Fruit fly (Drosophila melanogaster) Kc167 (cell line): ENCODE results near the gene CG42841.

Experiments used
- Myc ChIP-seq: fragments of >200 bp; optimal IDR thresholded peaks from 2 replicates; lab custom pipeline; 2017; ENCODE audit warnings: missing external identifiers
- Sin3A ChIP-seq: fragments of >200 bp; optimal IDR thresholded peaks from 2 replicates; lab custom pipeline; 2018; ENCODE audit warnings: missing external identifiers
- h ChIP-seq: fragments of >200 bp; optimal IDR thresholded peaks from 3 replicates; lab custom pipeline; 2018; ENCODE audit warnings: missing external identifiers
- insv ChIP-seq: fragments of >200 bp; optimal IDR thresholded peaks from 3 replicates; lab custom pipeline; 2018; ENCODE audit warnings: missing external identifiers
- psq ChIP-seq: fragments of >200 bp; optimal IDR thresholded peaks from 2 replicates; lab custom pipeline; 2017; ENCODE audit warnings: missing external identifiers
- ttk ChIP-seq: sonication (Bioruptor generic); optimal IDR thresholded peaks from 2 replicates; lab custom pipeline; 2017; ENCODE audit warnings: missing external identifiers

Gene CG42841

DNA sequence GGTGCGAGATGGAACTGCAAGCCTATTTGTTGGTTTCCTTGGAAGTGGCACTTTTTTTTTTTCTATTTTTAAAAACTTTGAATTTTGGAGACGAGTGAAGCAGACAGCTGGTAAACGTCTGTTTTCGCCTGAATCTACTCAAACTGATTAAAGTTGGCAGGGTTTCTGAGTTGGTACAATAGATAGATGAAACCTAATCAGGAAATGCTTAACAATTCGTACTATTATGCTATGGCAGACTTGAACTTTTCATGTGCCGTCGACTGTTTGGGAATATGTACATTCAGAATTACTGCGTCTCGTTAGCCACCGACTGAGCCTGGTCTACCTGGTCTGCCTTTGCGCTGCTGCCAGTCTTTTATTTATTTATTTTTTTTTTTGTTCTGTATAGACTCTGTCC lies at the start of gene CG42841:
Gene CG42841, minus strand, starts transcription at position 101 of the 400 bp plus-strand sequence.
- TF ChIP-seq h (lab: Kevin White, UChicago) (no peak), Sin3A (no peak), insv (lab: Kevin White, UChicago) (no peak), psq (no peak), Myc (lab: Kevin White, UChicago) (no peak), ttk (no peak)

DNA sequence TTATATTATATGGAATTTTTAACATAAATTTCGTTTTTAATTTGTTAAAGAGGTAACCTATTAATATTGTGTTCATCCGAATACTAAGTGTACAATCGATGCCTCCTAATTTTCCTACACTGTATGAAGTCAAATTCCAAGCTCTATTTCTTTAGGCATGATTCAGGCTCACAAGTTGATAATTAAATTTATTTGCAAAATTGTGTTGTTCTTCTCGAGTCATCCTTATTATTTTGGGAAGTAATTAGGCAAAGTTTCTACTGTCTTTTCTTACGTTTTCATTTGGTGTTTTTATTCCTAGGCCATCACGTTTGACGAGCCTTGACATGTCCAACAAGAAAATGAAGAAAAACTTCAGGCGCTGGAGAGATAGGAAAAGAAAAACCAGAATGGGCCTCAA lies 32.7 kb upstream of the CG42841 start, which contains the start of gene CG42355:
Gene CG42355, minus strand, starts transcription at position 101 of the 400 bp plus-strand sequence.
- no peak for TF ChIP-seq Myc (lab: Kevin White, UChicago)
- no peak for TF ChIP-seq h (lab: Kevin White, UChicago)
- TF ChIP-seq insv (lab: Kevin White, UChicago): no peak
- TF ChIP-seq Sin3A: no peak
- TF ChIP-seq psq: no peak

DNA sequence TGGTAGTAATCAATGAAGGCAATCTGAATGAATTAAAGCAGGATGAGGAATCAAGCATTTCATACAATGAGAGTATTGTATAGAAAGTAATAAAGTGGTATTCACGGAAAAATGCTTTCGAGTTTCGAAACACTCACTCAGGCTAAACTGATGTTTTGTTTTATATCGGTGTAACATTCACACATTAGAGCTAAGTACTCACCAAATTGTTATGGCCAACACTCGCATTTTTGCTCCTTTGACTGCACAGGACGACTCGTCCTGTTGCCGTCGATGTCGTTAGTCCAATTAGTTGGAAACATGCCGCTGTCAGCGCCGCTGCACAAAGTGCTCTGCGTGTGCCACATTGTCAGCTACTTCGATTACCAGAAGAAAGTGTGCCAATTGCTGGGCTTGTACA lies 21.2 kb upstream of the CG42841 start, which contains the start of gene Grl62c:
Gene Grl62c, plus strand, starts transcription at position 301 of the 400 bp plus-strand sequence.
- TF ChIP-seq h (lab: Kevin White, UChicago) (no peak), insv (lab: Kevin White, UChicago) (no peak), Sin3A (no peak), Myc (lab: Kevin White, UChicago) (no peak), ttk (no peak), psq (no peak)

DNA sequence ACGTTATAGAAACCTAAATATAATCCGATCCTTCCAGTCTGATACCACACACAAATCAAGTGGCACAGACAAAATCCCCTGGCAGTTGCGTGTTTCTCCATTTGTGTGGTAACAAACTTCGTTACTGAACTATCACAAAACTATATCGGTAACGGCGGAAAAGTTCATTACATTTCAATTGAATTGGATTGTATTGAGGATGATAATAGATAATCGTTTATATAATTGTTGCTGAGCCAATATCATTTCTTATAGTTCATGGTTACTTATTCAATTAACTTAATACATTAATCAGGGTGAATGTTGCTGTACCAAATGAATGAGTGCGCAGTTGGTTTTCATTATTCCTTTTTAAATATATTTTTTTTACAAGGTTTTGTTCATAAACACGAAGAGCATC lies 17.8 kb upstream of the CG42841 start, which contains the start of gene Grl62b:
Gene Grl62b, minus strand, starts transcription at position 101 of the 400 bp plus-strand sequence.
- no peak for TF ChIP-seq Sin3A
- no peak for TF ChIP-seq psq
- no peak for TF ChIP-seq h (lab: Kevin White, UChicago)
- no peak for TF ChIP-seq insv (lab: Kevin White, UChicago)
- no peak for TF ChIP-seq Myc (lab: Kevin White, UChicago)
- TF ChIP-seq ttk: no peak

DNA sequence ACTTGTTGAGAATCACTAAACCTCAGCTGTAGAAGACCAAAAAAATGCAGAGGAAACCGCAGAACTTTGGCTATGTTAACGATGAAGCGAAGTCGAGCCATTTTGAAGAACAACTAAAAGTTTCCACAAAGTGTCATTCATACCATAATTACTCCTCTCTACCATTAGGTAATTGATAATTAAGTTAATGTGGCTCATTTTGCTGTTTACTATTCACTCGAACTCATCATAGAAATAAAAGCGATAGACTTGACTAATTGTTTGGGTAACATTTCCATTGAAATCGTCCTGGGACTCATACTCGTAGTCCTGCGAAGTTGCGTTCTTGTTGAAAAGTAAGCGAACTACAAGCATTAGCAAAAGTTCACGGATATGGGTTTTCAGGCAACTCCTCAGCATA lies 16.4 kb upstream of the CG42841 start, which contains the start of gene Grl62a:
Gene Grl62a, minus strand, starts transcription at position 101 of the 400 bp plus-strand sequence.
- TF ChIP-seq h (lab: Kevin White, UChicago) (no peak), Myc (lab: Kevin White, UChicago) (no peak), psq (no peak), insv (lab: Kevin White, UChicago) (no peak), ttk (no peak), Sin3A (no peak)

DNA sequence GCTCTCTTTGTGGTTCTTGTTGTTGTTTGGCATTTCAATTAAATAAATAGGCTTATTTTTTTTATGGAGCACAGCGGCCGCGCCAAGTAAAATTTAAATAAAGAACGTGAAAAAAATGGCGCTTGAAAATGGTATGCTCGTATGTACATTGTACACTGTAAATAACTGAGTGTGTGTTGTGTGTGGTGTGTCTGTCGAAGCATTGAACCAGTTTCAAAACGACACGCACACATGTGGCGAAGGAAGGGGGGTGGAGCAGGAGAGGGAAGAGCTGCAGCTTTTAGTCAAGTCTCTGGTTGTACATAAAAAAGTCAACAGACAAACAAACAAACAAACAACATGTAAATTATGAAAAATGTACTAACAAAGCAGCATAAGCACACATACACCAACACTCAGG lies 719 bp downstream of the CG42841 start:
- no peak for TF ChIP-seq h (lab: Kevin White, UChicago)
- TF ChIP-seq Myc (lab: Kevin White, UChicago): no peak
- no peak for TF ChIP-seq ttk

DNA sequence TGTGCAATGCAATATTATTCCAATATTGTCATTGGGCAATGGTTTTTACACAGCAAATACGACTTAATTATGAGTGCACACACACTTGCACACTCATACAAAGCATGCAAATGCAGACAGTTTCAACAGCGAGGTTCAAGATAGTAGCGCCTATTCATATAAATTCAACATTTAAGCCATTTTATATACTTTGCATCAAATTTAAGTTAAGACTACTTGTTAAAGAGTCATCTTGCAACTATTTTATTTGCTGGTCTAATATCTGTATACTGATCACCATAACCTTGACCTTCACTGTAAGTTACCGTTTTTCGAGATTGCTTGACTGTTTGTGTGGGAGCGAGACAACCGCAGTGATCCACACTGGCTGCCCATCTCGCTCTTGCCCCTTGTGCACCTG lies 20.0 kb downstream of the CG42841 start:
- no peak for TF ChIP-seq insv (lab: Kevin White, UChicago)
- no peak for TF ChIP-seq psq
- TF ChIP-seq ttk: no peak
- no peak for TF ChIP-seq Sin3A
- no peak for TF ChIP-seq Myc (lab: Kevin White, UChicago)
- no peak for TF ChIP-seq h (lab: Kevin White, UChicago)

DNA sequence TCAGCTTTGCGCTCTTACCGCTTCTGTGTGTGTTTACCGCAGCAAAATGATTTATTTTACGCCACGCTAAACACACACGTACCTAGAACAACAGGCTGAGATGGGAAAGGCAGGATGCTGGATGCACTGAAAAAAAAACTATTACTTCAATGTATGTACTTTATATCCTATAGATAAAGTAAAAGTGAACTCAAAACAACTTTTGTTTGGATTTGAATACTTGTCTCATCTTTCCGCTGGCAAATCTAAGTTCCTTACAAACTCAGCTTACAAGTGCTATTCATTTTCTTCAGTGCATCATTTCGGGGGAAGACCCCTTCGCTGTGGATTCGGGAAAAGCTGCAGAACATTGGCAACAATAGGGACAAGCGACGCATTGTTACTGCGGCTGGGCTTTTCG lies 28.7 kb downstream of the CG42841 start:
- TF ChIP-seq Sin3A (no peak), insv (lab: Kevin White, UChicago) (no peak), Myc (lab: Kevin White, UChicago) (no peak), ttk (no peak), h (lab: Kevin White, UChicago) (no peak), psq (no peak)

DNA sequence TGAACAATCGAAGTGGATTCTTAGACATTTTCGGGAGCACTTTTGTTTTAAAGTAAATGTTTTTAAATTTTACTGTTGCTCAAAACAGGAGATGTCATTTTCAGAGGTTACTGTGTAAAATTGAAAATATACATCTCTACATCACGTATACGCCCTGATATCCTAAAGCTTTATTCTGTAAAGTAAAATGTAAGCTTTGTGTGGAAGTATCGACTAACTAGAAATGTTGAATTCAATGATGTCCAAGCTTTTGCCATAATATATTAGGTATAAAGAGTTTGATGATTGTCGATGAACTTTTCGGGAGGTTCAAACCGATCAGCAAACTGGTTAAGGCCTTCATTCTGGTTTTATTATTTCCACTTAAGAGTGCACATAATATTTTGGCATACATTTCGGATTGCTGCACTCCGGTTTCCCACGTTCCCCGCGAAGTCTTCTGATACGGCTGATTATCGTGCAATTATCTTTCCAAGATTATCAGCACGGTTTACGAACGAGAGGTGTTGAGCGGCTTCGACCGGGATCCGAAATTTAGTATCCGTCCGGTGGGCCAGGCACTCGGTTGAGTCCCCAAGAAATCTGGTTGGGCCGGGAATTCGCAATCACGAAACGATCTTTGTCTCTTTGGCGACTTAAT lies 34.2 kb downstream of the CG42841 start, which contains the start of the genes CG11815 and acs:
Gene CG11815, minus strand, starts transcription at position 98 of the 640 bp plus-strand sequence.
Gene acs, plus strand, starts transcription at position 536 of the 640 bp plus-strand sequence.
- TF ChIP-seq insv (lab: Kevin White, UChicago) (no peak), Myc (lab: Kevin White, UChicago) (no peak), psq (no peak), Sin3A (no peak), ttk (no peak), h (lab: Kevin White, UChicago) (no peak)

DNA sequence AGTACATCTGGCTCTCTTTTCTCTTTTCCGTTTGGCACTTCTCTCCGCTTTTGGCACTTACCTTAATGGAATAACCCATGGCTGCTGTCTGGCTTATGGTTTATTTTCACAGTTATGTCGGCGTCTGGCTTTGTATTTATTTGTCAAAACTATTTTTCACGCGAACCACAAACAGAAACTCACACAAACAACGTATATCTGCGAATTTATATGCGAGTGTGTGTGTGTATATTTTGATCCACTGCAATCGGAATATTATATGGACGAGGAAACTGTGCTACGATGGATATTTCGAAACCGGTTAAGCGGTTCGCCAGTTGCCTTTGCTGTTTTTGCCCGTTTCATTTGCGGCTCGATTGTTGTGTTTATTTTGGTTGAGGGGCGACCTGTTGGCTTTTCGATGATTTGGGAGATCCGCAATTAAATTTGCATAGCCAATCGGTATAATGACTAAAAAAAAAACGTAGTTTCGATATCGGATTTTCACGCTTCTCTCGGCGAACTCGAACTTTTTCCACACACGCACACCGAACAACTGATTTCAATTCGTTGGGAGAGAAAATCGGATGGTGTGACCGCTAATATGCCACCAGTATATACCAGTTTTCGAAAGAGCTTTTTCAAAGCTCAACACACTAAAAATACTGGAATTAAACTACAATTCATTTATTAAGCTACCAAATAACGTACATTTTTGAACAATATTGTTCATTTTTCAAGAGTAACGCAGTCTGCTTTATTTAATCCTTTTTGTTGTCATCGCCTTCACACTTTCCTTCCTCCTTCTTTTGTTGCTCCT lies 35.7 kb downstream of the CG42841 start, which contains the start of gene CG1927:
Gene CG1927, minus strand, starts transcription at position 541 of the 799 bp plus-strand sequence.
- no peak for TF ChIP-seq Myc (lab: Kevin White, UChicago)
- TF ChIP-seq insv (lab: Kevin White, UChicago): no peak

DNA sequence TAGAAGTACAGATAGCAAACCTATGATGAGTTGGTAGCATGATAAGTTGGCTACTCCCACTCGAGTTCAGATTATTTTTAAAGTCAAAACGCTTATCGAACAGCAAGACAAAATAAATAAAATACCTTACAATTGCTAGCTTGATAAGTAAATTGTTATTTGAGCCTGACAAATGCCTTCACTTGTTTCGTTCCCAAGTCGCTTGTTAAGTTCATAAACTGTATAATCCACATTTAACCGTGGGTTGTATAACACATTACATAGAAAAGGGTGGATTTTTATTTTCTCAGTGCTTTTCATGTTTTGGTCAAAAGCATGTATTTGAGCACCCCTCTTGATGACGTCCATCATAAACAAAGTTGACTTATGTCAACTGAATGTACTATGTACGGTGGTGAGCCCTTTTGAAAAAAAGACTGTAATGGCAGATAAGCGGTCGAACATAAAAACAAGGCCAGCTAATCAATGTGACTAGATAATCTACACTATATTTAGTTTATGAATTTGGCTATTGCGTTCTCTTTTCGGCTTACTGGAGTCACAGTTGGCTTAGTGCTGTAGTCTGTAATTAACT lies 36.6 kb downstream of the CG42841 start:
- no peak for TF ChIP-seq insv (lab: Kevin White, UChicago)

DNA sequence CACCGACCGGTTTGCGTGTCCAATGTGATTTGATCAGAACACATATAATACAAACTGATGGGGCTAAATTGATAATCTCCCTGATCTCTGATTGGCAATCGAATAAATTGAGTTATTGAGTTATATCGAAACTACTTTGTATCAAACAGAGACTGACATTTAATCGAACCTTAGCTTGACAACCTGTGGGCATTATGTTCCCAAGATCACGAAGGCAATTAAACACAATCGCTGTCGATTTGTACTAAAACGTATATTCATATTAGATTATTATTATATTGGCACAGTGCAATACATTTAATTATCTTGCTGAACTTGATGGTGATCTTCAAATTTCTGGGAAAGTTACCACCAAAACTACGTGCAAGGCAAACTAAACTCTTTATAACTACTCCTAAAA lies 37.0 kb downstream of the CG42841 start:
- TF ChIP-seq h (lab: Kevin White, UChicago) (no peak), Sin3A (no peak), psq (no peak), insv (lab: Kevin White, UChicago) (no peak), Myc (lab: Kevin White, UChicago) (no peak), ttk (no peak)
